Worm (Caenorhabditis elegans): ENCODE results near the gene marg-1.

The marg-1 gene

ce11 chrX:3768717-3769116 is 12.2 kb downstream of the marg-1 start, which contains the start of gene F47B7.5:
Gene F47B7.5, minus strand, starts transcription at chrX:3768817.
- no peak for TF ChIP-seq hnd-1 (tag; optimal IDR thresholded peaks at IDR 0.05)
- TF ChIP-seq tra-4 (tag; optimal IDR thresholded peaks at IDR 0.05) = no peak
- no peak for TF ChIP-seq tbx-37 (GFP tag; conservative IDR thresholded peaks at IDR 0.05)
- TF ChIP-seq flt-1 (GFP tag; IDR thresholded peaks at IDR 0.05) = no peak
- TF ChIP-seq hmbx-1 (tag; optimal IDR thresholded peaks at IDR 0.05) = no peak

DNA sequence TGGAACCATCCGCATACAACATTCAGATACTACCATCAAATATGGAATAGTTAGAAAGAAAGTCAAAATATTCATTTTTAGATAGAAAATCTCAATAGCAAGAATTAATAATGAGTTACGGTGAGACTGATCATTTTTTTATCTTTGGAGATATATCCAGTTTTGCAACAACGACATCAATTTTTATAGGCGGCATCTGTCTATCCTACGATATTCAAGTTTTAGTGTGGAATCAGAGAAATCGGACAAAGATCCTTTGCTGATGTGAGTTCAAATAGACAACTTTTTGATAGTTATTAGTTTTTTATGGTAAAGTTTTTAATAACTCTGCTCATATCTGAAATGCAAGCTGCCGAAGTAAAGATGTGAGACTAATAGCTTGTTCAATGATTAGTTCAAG is 14.4 kb downstream of the marg-1 start, which contains the start of gene F47B7.4:
TSS of gene F47B7.4 (minus strand) at position 101 of the 400 bp plus-strand sequence.
- TF ChIP-seq ets-7 (tag; optimal IDR thresholded peaks at IDR 0.05) = no peak
- TF ChIP-seq B0310.2 (tag; optimal IDR thresholded peaks at IDR 0.05) = no peak
- TF ChIP-seq ceh-13 (GFP tag; optimal IDR thresholded peaks at IDR 0.05) = no peak
- TF ChIP-seq ceh-36 (tag; optimal IDR thresholded peaks at IDR 0.05) = no peak
- no peak for TF ChIP-seq tbx-11 (GFP tag; IDR thresholded peaks at IDR 0.05)
- TF ChIP-seq ama-1 (optimal IDR thresholded peaks at IDR 0.05) = no peak
- TF ChIP-seq hmbx-1 (tag; optimal IDR thresholded peaks at IDR 0.05) = no peak
- TF ChIP-seq hnd-1 (tag; optimal IDR thresholded peaks at IDR 0.05) = no peak
- no peak for TF ChIP-seq flt-1 (GFP tag; IDR thresholded peaks at IDR 0.05)
- no peak for TF ChIP-seq scrt-1 (GFP tag; IDR thresholded peaks at IDR 0.05)
- TF ChIP-seq hmg-4 (GFP tag; optimal IDR thresholded peaks at IDR 0.05) = no peak
- no peak for TF ChIP-seq F13C5.2 (tag; optimal IDR thresholded peaks at IDR 0.05)
- TF ChIP-seq tbx-37 (GFP tag; conservative IDR thresholded peaks at IDR 0.05) = no peak
- no peak for TF ChIP-seq aly-1 (tag; optimal IDR thresholded peaks at IDR 0.05)
- no peak for TF ChIP-seq pes-1 (GFP tag; IDR thresholded peaks at IDR 0.05)
- no peak for TF ChIP-seq sea-1 (GFP tag; conservative IDR thresholded peaks at IDR 0.05)

DNA sequence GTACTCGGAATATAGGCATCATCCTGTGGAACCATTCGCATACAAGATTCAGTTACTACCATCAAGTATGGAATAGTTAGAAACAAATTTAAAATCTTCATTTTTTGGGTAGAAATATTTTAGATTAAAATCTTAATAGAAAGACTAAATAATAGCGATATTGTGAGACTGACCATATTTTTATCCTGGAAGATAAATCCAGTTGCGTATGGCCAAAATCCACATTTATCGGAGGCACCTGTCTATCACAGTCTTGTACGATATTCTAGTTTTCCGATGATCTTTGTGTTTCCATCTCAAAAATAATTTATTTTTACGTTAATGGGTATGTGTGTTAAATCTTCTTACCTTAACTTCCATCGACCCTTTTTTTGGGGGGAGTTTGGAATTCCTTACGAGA is 16.6 kb downstream of the marg-1 start, which contains the start of gene F47B7.3:
TSS of gene F47B7.3 (minus strand) at position 101 of the 400 bp plus-strand sequence.
- no peak for TF ChIP-seq flt-1 (GFP tag; IDR thresholded peaks at IDR 0.05)
- no peak for TF ChIP-seq B0310.2 (tag; optimal IDR thresholded peaks at IDR 0.05)
- no peak for TF ChIP-seq ets-7 (tag; optimal IDR thresholded peaks at IDR 0.05)
- TF ChIP-seq tra-4 (tag; optimal IDR thresholded peaks at IDR 0.05) = no peak
- TF ChIP-seq hmbx-1 (tag; optimal IDR thresholded peaks at IDR 0.05) = no peak
- no peak for TF ChIP-seq ama-1 (optimal IDR thresholded peaks at IDR 0.05)
- TF ChIP-seq hnd-1 (tag; optimal IDR thresholded peaks at IDR 0.05) = no peak
- no peak for TF ChIP-seq hmg-4 (GFP tag; optimal IDR thresholded peaks at IDR 0.05)
- TF ChIP-seq pes-1 (GFP tag; IDR thresholded peaks at IDR 0.05) = no peak

- TF ChIP-seq tbx-11 (GFP tag; IDR thresholded peaks at IDR 0.05) (no peak), ceh-13 (GFP tag; optimal IDR thresholded peaks at IDR 0.05) (no peak), ets-7 (tag; optimal IDR thresholded peaks at IDR 0.05) (no peak), ama-1 (optimal IDR thresholded peaks at IDR 0.05) (no peak), aly-1 (tag; optimal IDR thresholded peaks at IDR 0.05) (no peak), hmbx-1 (tag; optimal IDR thresholded peaks at IDR 0.05) (no peak), ceh-36 (tag; optimal IDR thresholded peaks at IDR 0.05) (no peak), tra-4 (tag; optimal IDR thresholded peaks at IDR 0.05) (no peak), flt-1 (GFP tag; IDR thresholded peaks at IDR 0.05) (no peak)
Measured at ce11 chrX:3762410-3762809, 18.5 kb downstream of the marg-1 start, which contains the start of gene T14G12.11. Gene T14G12.11, minus strand, starts transcription at chrX:3762547.

DNA sequence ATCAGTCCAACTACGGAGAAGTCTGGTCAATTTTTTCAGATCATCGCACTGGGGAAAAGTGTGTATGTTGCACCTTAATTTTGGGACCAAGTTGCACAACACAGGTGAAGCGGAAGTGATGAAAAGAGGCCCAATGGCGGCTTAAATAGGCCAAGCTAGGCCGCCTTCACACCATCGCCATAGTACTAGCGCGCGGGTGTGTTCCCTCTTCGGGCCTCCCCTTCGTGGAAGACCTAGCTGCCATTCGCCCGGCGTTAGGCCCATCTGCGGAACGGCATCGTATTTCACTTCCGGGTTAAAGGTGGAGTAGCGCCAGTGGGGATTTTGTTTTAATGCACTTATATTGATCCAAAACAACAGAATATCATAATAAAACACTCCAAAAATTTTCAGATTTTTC is 21.1 kb downstream of the marg-1 start:
- TF ChIP-seq F13C5.2 (tag; optimal IDR thresholded peaks at IDR 0.05) = no peak
- 0 out of 2 replicates have a peak, but pooled peaks have one; percentile 58 for TF ChIP-seq scrt-1 (GFP tag; IDR thresholded peaks at IDR 0.05)
- no peak for TF ChIP-seq ets-7 (tag; optimal IDR thresholded peaks at IDR 0.05)

ce11 chrX:3759345-3759744 is 21.6 kb downstream of the marg-1 start, which contains the start of gene T14G12.6:
Gene T14G12.6, minus strand, starts transcription at chrX:3759445.
- TF ChIP-seq ceh-36 (tag; optimal IDR thresholded peaks at IDR 0.05) (no peak), flt-1 (GFP tag; IDR thresholded peaks at IDR 0.05) (no peak), B0310.2 (tag; optimal IDR thresholded peaks at IDR 0.05) (no peak), scrt-1 (GFP tag; IDR thresholded peaks at IDR 0.05) (no peak), aly-1 (tag; optimal IDR thresholded peaks at IDR 0.05) (no peak), pes-1 (GFP tag; IDR thresholded peaks at IDR 0.05) (no peak), ceh-13 (GFP tag; optimal IDR thresholded peaks at IDR 0.05) (no peak), hmbx-1 (tag; optimal IDR thresholded peaks at IDR 0.05) (no peak)

ce11 chrX:3758399-3758798 is 22.5 kb downstream of the marg-1 start, which contains the start of gene T14G12.12:
Gene T14G12.12, minus strand, starts transcription at chrX:3758499.
- TF ChIP-seq B0310.2 (tag; optimal IDR thresholded peaks at IDR 0.05) (no peak), pes-1 (GFP tag; IDR thresholded peaks at IDR 0.05) (no peak), hnd-1 (tag; optimal IDR thresholded peaks at IDR 0.05) (no peak), tra-4 (tag; optimal IDR thresholded peaks at IDR 0.05) (no peak), flt-1 (GFP tag; IDR thresholded peaks at IDR 0.05) (no peak), ceh-36 (tag; optimal IDR thresholded peaks at IDR 0.05) (no peak), ets-7 (tag; optimal IDR thresholded peaks at IDR 0.05) (no peak), hmg-4 (GFP tag; optimal IDR thresholded peaks at IDR 0.05) (no peak), scrt-1 (GFP tag; IDR thresholded peaks at IDR 0.05) (no peak), F13C5.2 (tag; optimal IDR thresholded peaks at IDR 0.05) (no peak), tbx-11 (GFP tag; IDR thresholded peaks at IDR 0.05) (no peak), sea-1 (GFP tag; conservative IDR thresholded peaks at IDR 0.05) (no peak)

- no peak for TF ChIP-seq tbx-37 (GFP tag; conservative IDR thresholded peaks at IDR 0.05)
- TF ChIP-seq ets-7 (tag; optimal IDR thresholded peaks at IDR 0.05) = no peak
- no peak for TF ChIP-seq pes-1 (GFP tag; IDR thresholded peaks at IDR 0.05)
- no peak for TF ChIP-seq tra-4 (tag; optimal IDR thresholded peaks at IDR 0.05)
- TF ChIP-seq ceh-36 (tag; optimal IDR thresholded peaks at IDR 0.05) = no peak
- TF ChIP-seq hmbx-1 (tag; optimal IDR thresholded peaks at IDR 0.05) = no peak
- no peak for TF ChIP-seq ceh-13 (GFP tag; optimal IDR thresholded peaks at IDR 0.05)
- no peak for TF ChIP-seq aly-1 (tag; optimal IDR thresholded peaks at IDR 0.05)
- no peak for TF ChIP-seq scrt-1 (GFP tag; IDR thresholded peaks at IDR 0.05)
- no peak for TF ChIP-seq sea-1 (GFP tag; conservative IDR thresholded peaks at IDR 0.05)
- no peak for TF ChIP-seq hnd-1 (tag; optimal IDR thresholded peaks at IDR 0.05)
- no peak for TF ChIP-seq hmg-4 (GFP tag; optimal IDR thresholded peaks at IDR 0.05)
- TF ChIP-seq B0310.2 (tag; optimal IDR thresholded peaks at IDR 0.05) = no peak
- TF ChIP-seq tbx-11 (GFP tag; IDR thresholded peaks at IDR 0.05) = no peak
- no peak for TF ChIP-seq F13C5.2 (tag; optimal IDR thresholded peaks at IDR 0.05)
- no peak for TF ChIP-seq flt-1 (GFP tag; IDR thresholded peaks at IDR 0.05)
- no peak for TF ChIP-seq ama-1 (optimal IDR thresholded peaks at IDR 0.05)
Measured at ce11 chrX:3756238-3756637, 24.7 kb downstream of the marg-1 start.

All from whole organism, early embryonic.